Fruit fly (Drosophila melanogaster) S2 (cell line): ENCODE data around the gene pyd.

ENCODE experiments used
- CG8478 ChIP-seq: fragments of >200 bp; optimal IDR thresholded peaks from 2 replicates; lab custom pipeline; 2018
- CTCF ChIP-seq, 2 experiments: fragments of >200 bp; optimal IDR thresholded peaks; 2 replicates each; lab custom pipeline; 2018

DNA sequence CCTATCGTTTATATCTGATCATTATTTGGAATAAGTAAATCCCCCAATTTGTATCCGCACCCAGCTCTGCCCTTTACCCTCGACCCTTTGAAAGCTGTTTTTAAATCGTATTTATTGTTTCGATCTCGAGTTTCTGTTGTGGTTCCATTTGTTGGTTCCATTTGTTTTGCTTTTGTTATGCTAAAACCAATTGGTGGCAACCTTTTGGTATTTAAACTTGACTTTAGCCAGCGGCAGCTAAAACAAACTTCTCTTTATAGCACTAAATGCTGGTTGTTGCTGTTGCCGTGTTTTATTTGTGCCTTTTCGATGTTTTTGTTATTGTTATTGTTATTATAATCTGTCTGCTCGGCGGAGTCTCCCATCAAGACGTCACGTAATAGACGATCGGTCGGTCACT, 53.5 kb downstream of the pyd start:
- TF ChIP-seq CG8478 (lab: Kevin White, UChicago), result no peak
- TF ChIP-seq CTCF (optimal IDR thresholded peaks at IDR 0.05; lab: Kevin White, UChicago), result no peak
